Fruit fly (Drosophila melanogaster): ENCODE results near the gene CG14609.

Gene CG14609

DNA sequence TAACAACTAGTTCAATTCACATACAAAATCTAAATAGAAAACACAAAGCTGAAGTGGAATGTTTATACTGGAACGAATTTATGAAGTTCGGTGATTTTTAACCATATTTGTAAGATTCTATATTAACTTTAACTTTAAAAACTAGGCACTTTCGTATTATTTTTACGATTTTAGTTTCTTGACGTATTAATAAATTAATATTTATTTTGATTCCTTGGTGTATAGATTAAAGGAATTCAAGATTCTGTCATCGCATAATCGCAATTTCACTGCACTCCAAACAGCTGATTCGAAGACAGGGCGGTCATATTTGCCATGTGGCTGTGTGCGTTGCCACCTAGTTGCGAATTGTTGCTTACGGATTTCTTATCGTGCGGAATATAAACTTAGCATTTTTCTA is 48.7 kb downstream of the CG14609 start, which contains the start of the genes CG1227 and Dtwd2 (continued):
- TF ChIP-seq fu2 (GFP tag; optimal IDR thresholded peaks at IDR 0.05) (peak; percentile 6), tup (GFP tag; optimal IDR thresholded peaks at IDR 0.05) (peak; percentile 7), yki (optimal IDR thresholded peaks at IDR 0.05) (no peak), CG4854 (GFP tag; optimal IDR thresholded peaks at IDR 0.05) (no peak), Gsc (GFP tag; IDR thresholded peaks at IDR 0.05) (no peak), Myb (GFP tag; optimal IDR thresholded peaks at IDR 0.05) (peak; percentile 8), CG8478 (optimal IDR thresholded peaks at IDR 0.05) (no peak), trem (tag; optimal IDR thresholded peaks at IDR 0.05) (peak; percentile 90), B-H1 (GFP tag; IDR thresholded peaks at IDR 0.05) (peak; percentile 76; the same call in 2 of the 3 replicates), CG13123 (GFP tag; optimal IDR thresholded peaks at IDR 0.05) (peak; percentile 59), Lpt (GFP tag; optimal IDR thresholded peaks at IDR 0.05) (no peak), CG2120 (GFP tag; optimal IDR thresholded peaks at IDR 0.05) (peak; percentile 90), pros (GFP tag; optimal IDR thresholded peaks at IDR 0.05) (peak; percentile 81), CG2875 (GFP tag; optimal IDR thresholded peaks at IDR 0.05) (no peak), CG1603 (tag; optimal IDR thresholded peaks at IDR 0.05) (peak; percentile 64), CG17328 (GFP tag; IDR thresholded peaks at IDR 0.05) (peak; percentile 92), lab (GFP tag; optimal IDR thresholded peaks at IDR 0.05) (peak; percentile 94), D19B (GFP tag; optimal IDR thresholded peaks at IDR 0.05) (peak; percentile 79), z (GFP tag; IDR thresholded peaks at IDR 0.05) (no peak), btn (GFP tag; optimal IDR thresholded peaks at IDR 0.05) (no peak), ara (GFP tag; IDR thresholded peaks at IDR 0.05) (peak; percentile 89), Optix (GFP tag; IDR thresholded peaks at IDR 0.05) (no peak), NFAT (GFP tag; IDR thresholded peaks at IDR 0.05) (peak; percentile 83), otp (GFP tag; IDR thresholded peaks at IDR 0.05) (peak; percentile 64; the same call in 2 of the 3 replicates), pnt (GFP tag; optimal IDR thresholded peaks at IDR 0.05) (peak; percentile 14), kni (GFP tag; optimal IDR thresholded peaks at IDR 0.05) (no peak), CG4820 (GFP tag; optimal IDR thresholded peaks at IDR 0.05) (peak; percentile 95), CG31365 (tag; optimal IDR thresholded peaks at IDR 0.05) (peak; percentile 31), lov (optimal IDR thresholded peaks at IDR 0.05) (no peak), lov (GFP tag; IDR thresholded peaks at IDR 0.05) (peak; percentile 84; the same call in 2 of the 3 replicates), CG42726 (GFP tag; IDR thresholded peaks at IDR 0.05; ENCODE audit: partially characterized antibody) (no peak), Nf-YC (tag; optimal IDR thresholded peaks at IDR 0.05) (no peak), dmrt99B (tag; optimal IDR thresholded peaks at IDR 0.05) (peak; percentile 91), CG11398 (GFP tag; optimal IDR thresholded peaks at IDR 0.05) (peak; percentile 10), CG11696 (GFP tag; IDR thresholded peaks at IDR 0.05) (peak; percentile 79), ranshi (GFP tag; IDR thresholded peaks at IDR 0.05) (peak; percentile 87), Hr39 (optimal IDR thresholded peaks at IDR 0.05) (no peak), CG12942 (GFP tag; optimal IDR thresholded peaks at IDR 0.05) (peak; percentile 63), NC2α (GFP tag; optimal IDR thresholded peaks at IDR 0.05) (no peak), CG5953 (GFP tag; IDR thresholded peaks at IDR 0.05) (peak; percentile 78), CG9437 (GFP tag; optimal IDR thresholded peaks at IDR 0.05) (peak; percentile 86), CG8388 (GFP tag; optimal IDR thresholded peaks at IDR 0.05) (peak; percentile 94), Dll (GFP tag; IDR thresholded peaks at IDR 0.05; ENCODE audit: partially characterized antibody) (peak; percentile 36; the same call in 1 of the 4 replicates), peb (GFP tag; IDR thresholded peaks at IDR 0.05) (peak; percentile 62; the same call in 1 of the 2 replicates), Asciz (GFP tag; optimal IDR thresholded peaks at IDR 0.05) (peak; percentile 85), br (optimal IDR thresholded peaks at IDR 0.05) (no peak), MESR4 (GFP tag; optimal IDR thresholded peaks at IDR 0.05) (peak; percentile 50), pita (GFP tag; optimal IDR thresholded peaks at IDR 0.05) (no peak), nom (GFP tag; optimal IDR thresholded peaks at IDR 0.05) (no peak), her (GFP tag; optimal IDR thresholded peaks at IDR 0.05) (no peak), CG33557 (GFP tag; optimal IDR thresholded peaks at IDR 0.05) (peak; percentile 90), slbo (GFP tag; IDR thresholded peaks at IDR 0.05) (peak; percentile 87), C15 (GFP tag; IDR thresholded peaks at IDR 0.05) (peak; percentile 83; the same call in 1 of the 3 replicates)

All from whole organism, embryonic.